Worm (Caenorhabditis elegans): ENCODE measurements around the gene D2045.7.

The D2045.7 gene

ce11 chrIII:10460427-10461163 lies 18.7 kb upstream of the D2045.7 start, which contains the start of gene ecps-1 (continued):
- peak; percentile 67 for TF ChIP-seq pha-4 (tag; optimal IDR thresholded peaks at IDR 0.05)
- TF ChIP-seq ZK185.1 (tag; optimal IDR thresholded peaks at IDR 0.05; ENCODE audit: poor library complexity, severe bottlenecking): peak; percentile 90
- peak; percentile 74; the same call in 1 of the 2 replicates for TF ChIP-seq aptf-2 (GFP tag; conservative IDR thresholded peaks at IDR 0.05)
- peak; percentile 100 for TF ChIP-seq attf-5 (GFP tag; optimal IDR thresholded peaks at IDR 0.05)
- TF ChIP-seq Y95B8A.8 (GFP tag; IDR thresholded peaks at IDR 0.05): peak; percentile 82
- TF ChIP-seq madf-8 (GFP tag; conservative IDR thresholded peaks at IDR 0.05): peak; percentile 68
- peak; percentile 79 for TF ChIP-seq Y79H2A.3 (GFP tag; conservative IDR thresholded peaks at IDR 0.05)
- TF ChIP-seq lin-40 (tag; optimal IDR thresholded peaks at IDR 0.05): peak; percentile 65
- no peak for TF ChIP-seq F10E7.11 (tag; optimal IDR thresholded peaks at IDR 0.05)
- TF ChIP-seq K11D2.4 (GFP tag; IDR thresholded peaks at IDR 0.05): peak; percentile 68; the same call in 1 of the 2 replicates
- 0 out of 2 replicates have a peak, but pooled peaks have one; percentile 54 for TF ChIP-seq nfyb-1 (GFP tag; IDR thresholded peaks at IDR 0.05)
- peak; percentile 96 for TF ChIP-seq D2030.7 (GFP tag; IDR thresholded peaks at IDR 0.05)
- TF ChIP-seq rec-8 (tag; optimal IDR thresholded peaks at IDR 0.05): peak; percentile 6 to 37
- TF ChIP-seq sptf-2 (GFP tag; optimal IDR thresholded peaks at IDR 0.05): no peak
- TF ChIP-seq attf-6 (GFP tag; IDR thresholded peaks at IDR 0.05): peak; percentile 78; the same call in 1 of the 2 replicates
- peak; percentile 14 to 19 for TF ChIP-seq let-607 (tag; optimal IDR thresholded peaks at IDR 0.05)
- TF ChIP-seq nhr-80 (tag; optimal IDR thresholded peaks at IDR 0.05): no peak
- peak; percentile 84 for TF ChIP-seq ztf-25 (GFP tag; IDR thresholded peaks at IDR 0.05)
- peak; percentile 25; the same call in 1 of the 2 replicates for TF ChIP-seq lin-26 (GFP tag; IDR thresholded peaks at IDR 0.05)
- no peak for TF ChIP-seq ztf-3 (GFP tag; optimal IDR thresholded peaks at IDR 0.05)
- peak; percentile 98 for TF ChIP-seq mcd-1 (GFP tag; IDR thresholded peaks at IDR 0.05)
- peak; percentile 86 for TF ChIP-seq ceh-91 (GFP tag; IDR thresholded peaks at IDR 0.05)
- no peak for TF ChIP-seq hlh-12 (tag; optimal IDR thresholded peaks at IDR 0.05)
- TF ChIP-seq snpc-1.3 (tag; optimal IDR thresholded peaks at IDR 0.05; ENCODE audit: insufficient read depth): peak; percentile 79

ce11 chrIII:10461164-10461546 lies 18.1 kb upstream of the D2045.7 start, which contains the start of gene atx-2:
TSS of gene atx-2 (plus strand) at chrIII:10461389.
- TF ChIP-seq B0019.2 (GFP tag; conservative IDR thresholded peaks at IDR 0.05) (peak; percentile 50; the same call in 1 of the 2 replicates), rec-8 (tag; optimal IDR thresholded peaks at IDR 0.05) (peak; percentile 76 to 94), hlh-26 (GFP tag; conservative IDR thresholded peaks at IDR 0.05) (no peak), madf-3 (GFP tag; IDR thresholded peaks at IDR 0.05) (peak; percentile 92), hmg-1.2 (GFP tag; IDR thresholded peaks at IDR 0.05) (peak; percentile 83), aptf-3 (GFP tag; IDR thresholded peaks at IDR 0.05) (peak; percentile 78; the same call in 1 of the 2 replicates), fkh-3 (tag; optimal IDR thresholded peaks at IDR 0.05) (no peak), F37B4.10 (GFP tag; IDR thresholded peaks at IDR 0.05) (0 out of 2 replicates have a peak, but pooled peaks have one; percentile 87), C06A6.2 (GFP tag; conservative IDR thresholded peaks at IDR 0.05) (peak; percentile 94), dpff-1 (tag; optimal IDR thresholded peaks at IDR 0.05) (no peak), Y56A3A.18 (GFP tag; IDR thresholded peaks at IDR 0.05) (no peak), ceh-79 (tag; optimal IDR thresholded peaks at IDR 0.05) (peak; percentile 4), sdz-38 (tag; optimal IDR thresholded peaks at IDR 0.05) (no peak), B0035.1 (tag; optimal IDR thresholded peaks at IDR 0.05) (peak; percentile 67), unc-130 (GFP tag; optimal IDR thresholded peaks at IDR 0.05) (peak; percentile 55), efl-1 (GFP tag; optimal IDR thresholded peaks at IDR 0.05) (peak; percentile 77), ZK185.1 (tag; optimal IDR thresholded peaks at IDR 0.05; ENCODE audit: poor library complexity, severe bottlenecking) (peak; percentile 96), K12H6.12 (tag; optimal IDR thresholded peaks at IDR 0.05) (peak; percentile 84), zfh-2 (GFP tag; conservative IDR thresholded peaks at IDR 0.05) (peak; percentile 97), Y95B8A.8 (GFP tag; IDR thresholded peaks at IDR 0.05) (peak; percentile 90), unc-62 (GFP tag; optimal IDR thresholded peaks at IDR 0.05) (no peak), nhr-179 (tag; optimal IDR thresholded peaks at IDR 0.05) (no peak), K11D2.4 (GFP tag; IDR thresholded peaks at IDR 0.05) (peak; percentile 91), ztf-18 (tag; optimal IDR thresholded peaks at IDR 0.05) (peak; percentile 72), C17E4.6 (GFP tag; IDR thresholded peaks at IDR 0.05) (peak; percentile 84), nfya-2 (GFP tag; IDR thresholded peaks at IDR 0.05) (no peak)

Measured in whole organism, young adult.